Fruit fly (Drosophila melanogaster) whole organism, embryonic: Measurements from ENCODE around the gene CG34301.

Experiments
- Adf1 ChIP-seq: fragments of 200-800 bp; sonication (Bioruptor generic); IDR thresholded peaks from 2 replicates; pipeline ENCODE4 v1.3.6; 2022; ENCODE audit warnings: missing biosample characterization, missing genetic modification characterization
- CG10209 ChIP-seq: fragments of 200-800 bp; sonication (Bioruptor generic); optimal IDR thresholded peaks from 3 replicates; lab custom pipeline; 2017; ENCODE audit warnings: missing biosample characterization, mild to moderate bottlenecking, missing genetic modification characterization, missing genetic modification reagents
- CG10267 ChIP-seq: fragments of 200-800 bp; sonication (Bioruptor generic); optimal IDR thresholded peaks from 2 replicates; lab custom pipeline; 2018; ENCODE audit warnings: missing biosample characterization, mild to moderate bottlenecking, missing genetic modification characterization, moderate library complexity
- CG10274 ChIP-seq: fragments of 200-800 bp; sonication (Bioruptor generic); optimal IDR thresholded peaks from 3 replicates; lab custom pipeline; 2017; ENCODE audit warnings: missing biosample characterization, mild to moderate bottlenecking, missing genetic modification characterization
- CG10565 ChIP-seq: fragments of 200-800 bp; sonication (Bioruptor generic); optimal IDR thresholded peaks from 3 replicates; lab custom pipeline; 2016; ENCODE audit warnings: missing biosample characterization, mild to moderate bottlenecking, missing genetic modification characterization
- CG10959 ChIP-seq: fragments of 200-800 bp; sonication (Bioruptor generic); IDR thresholded peaks from 2 replicates; pipeline ENCODE4 v1.3.6; 2022; ENCODE audit warnings: missing biosample characterization, missing genetic modification characterization
- CG11398 ChIP-seq: fragments of 200-800 bp; sonication (Bioruptor generic); optimal IDR thresholded peaks from 2 replicates; lab custom pipeline; 2016; ENCODE audit warnings: missing biosample characterization, missing genetic modification characterization
- CG11560 ChIP-seq: fragments of 200-800 bp; sonication (Bioruptor generic); IDR thresholded peaks from 3 replicates; pipeline ENCODE4 v1.3.6; 2022; ENCODE audit warnings: missing biosample characterization, missing genetic modification characterization
- CG11696 ChIP-seq: fragments of 200-800 bp; sonication (Bioruptor generic); IDR thresholded peaks from 2 replicates; pipeline ENCODE4 v1.3.6; 2022; ENCODE audit warnings: missing biosample characterization, missing genetic modification characterization
- CG12299 ChIP-seq: fragments of 200-800 bp; sonication (Bioruptor generic); optimal IDR thresholded peaks from 2 replicates; lab custom pipeline; 2018; ENCODE audit warnings: missing biosample characterization, mild to moderate bottlenecking, missing genetic modification characterization
- CG15073 ChIP-seq: fragments of 200-800 bp; sonication (Bioruptor generic); optimal IDR thresholded peaks from 2 replicates; lab custom pipeline; 2016; ENCODE audit warnings: missing biosample characterization, missing genetic modification characterization
- CG15269 ChIP-seq: fragments of 200-800 bp; sonication (Bioruptor generic); optimal IDR thresholded peaks from 2 replicates; lab custom pipeline; 2018; ENCODE audit warnings: missing biosample characterization, mild to moderate bottlenecking, missing genetic modification characterization, moderate library complexity
- CG15601 ChIP-seq: fragments of 200-800 bp; sonication (Bioruptor generic); optimal IDR thresholded peaks from 3 replicates; lab custom pipeline; 2019; ENCODE audit warnings: missing biosample characterization, mild to moderate bottlenecking, missing genetic modification characterization, moderate library complexity
- CG1603 ChIP-seq: fragments of 200-800 bp; sonication (Bioruptor generic); optimal IDR thresholded peaks from 2 replicates; lab custom pipeline; 2019; ENCODE audit warnings: missing biosample characterization, mild to moderate bottlenecking, missing genetic modification characterization, moderate library complexity
- CG1792 ChIP-seq: fragments of 200-800 bp; sonication (Bioruptor generic); optimal IDR thresholded peaks from 2 replicates; lab custom pipeline; 2016; ENCODE audit warnings: missing biosample characterization, missing genetic modification characterization
- CG2120 ChIP-seq: fragments of 200-800 bp; sonication (Bioruptor generic); optimal IDR thresholded peaks from 3 replicates; lab custom pipeline; 2016; ENCODE audit warnings: missing biosample characterization, missing genetic modification characterization
- CG2875 ChIP-seq: fragments of 200-800 bp; sonication (Bioruptor generic); optimal IDR thresholded peaks from 2 replicates; lab custom pipeline; 2017; ENCODE audit warnings: missing biosample characterization, mild to moderate bottlenecking, missing genetic modification characterization, missing genetic modification reagents
- CG31388 ChIP-seq: fragments of 200-800 bp; sonication (Bioruptor generic); optimal IDR thresholded peaks from 2 replicates; lab custom pipeline; 2016; ENCODE audit warnings: missing biosample characterization, missing genetic modification characterization
- CG32767 ChIP-seq: fragments of 200-800 bp; sonication (Bioruptor generic); IDR thresholded peaks from 2 replicates; pipeline ENCODE4 v1.3.6; 2022; ENCODE audit warnings: missing biosample characterization, missing genetic modification characterization
- CG34422 ChIP-seq: fragments of 200-800 bp; sonication (Bioruptor generic); IDR thresholded peaks from 3 replicates; pipeline ENCODE4 v1.3.6; 2022; ENCODE audit warnings: missing biosample characterization, missing genetic modification characterization
- CG3726 ChIP-seq: fragments of 200-800 bp; sonication (Bioruptor generic); IDR thresholded peaks from 3 replicates; pipeline ENCODE4, ENCODE4 v1.3.6; 2022; ENCODE audit warnings: missing biosample characterization, missing genetic modification characterization
- CG3995 ChIP-seq: fragments of 200-800 bp; sonication (Bioruptor generic); optimal IDR thresholded peaks from 3 replicates; lab custom pipeline; 2016; ENCODE audit warnings: missing biosample characterization, missing genetic modification characterization
- CG4820 ChIP-seq: fragments of 200-800 bp; sonication (Bioruptor generic); optimal IDR thresholded peaks from 3 replicates; lab custom pipeline; 2016; ENCODE audit warnings: missing biosample characterization, missing genetic modification characterization
- CG5180 ChIP-seq: fragments of 200-800 bp; sonication (Bioruptor generic); optimal IDR thresholded peaks from 3 replicates; lab custom pipeline; 2017; ENCODE audit warnings: missing biosample characterization, missing genetic modification characterization, mild to moderate bottlenecking, moderate library complexity, missing genetic modification reagents
- CG8765 ChIP-seq: fragments of 200-800 bp; sonication (Bioruptor generic); IDR thresholded peaks from 2 replicates; pipeline ENCODE4 v1.3.6; 2022; ENCODE audit warnings: missing biosample characterization, missing genetic modification characterization
- CTCF ChIP-seq: fragments of 200-800 bp; sonication (Bioruptor generic); optimal IDR thresholded peaks from 2 replicates; lab custom pipeline; 2017; ENCODE audit warnings: missing biosample characterization, mild to moderate bottlenecking, missing genetic modification characterization, moderate library complexity
- CoRest ChIP-seq: fragments of 200-800 bp; sonication (Bioruptor generic); optimal IDR thresholded peaks from 3 replicates; lab custom pipeline; 2018; ENCODE audit warnings: missing biosample characterization, mild to moderate bottlenecking, missing genetic modification characterization, moderate library complexity
- Dbx ChIP-seq: fragments of 200-800 bp; sonication (Bioruptor generic); IDR thresholded peaks from 3 replicates; pipeline ENCODE4 v1.3.6; 2022; ENCODE audit warnings: missing biosample characterization, missing genetic modification characterization
- HHEX ChIP-seq: fragments of 200-800 bp; sonication (Bioruptor generic); optimal IDR thresholded peaks from 3 replicates; lab custom pipeline; 2017; ENCODE audit warnings: missing biosample characterization, mild to moderate bottlenecking, missing genetic modification characterization, missing genetic modification reagents
- Hr51 ChIP-seq, 2 experiments: fragments of 200-800 bp; sonication (Bioruptor generic); optimal IDR thresholded peaks; 2 replicates in 1 of 2; 3 replicates in 1 of 2; lab custom pipeline; 2016 to 2018; ENCODE audit warnings: missing biosample characterization in 2 of 2, missing genetic modification characterization in 2 of 2, mild to moderate bottlenecking in 1 of 2, moderate library complexity in 1 of 2
- Lpt ChIP-seq: fragments of >200 bp; optimal IDR thresholded peaks from 2 replicates; lab custom pipeline; 2018; ENCODE audit warnings: missing biosample characterization, missing genetic modification characterization
- Nf-YC ChIP-seq: fragments of 200-800 bp; optimal IDR thresholded peaks from 3 replicates; lab custom pipeline; 2019; ENCODE audit warnings: missing biosample characterization, mild to moderate bottlenecking, missing genetic modification characterization, moderate library complexity
- Sox100B ChIP-seq: fragments of 200-800 bp; sonication (Bioruptor generic); optimal IDR thresholded peaks from 3 replicates; lab custom pipeline; 2018; ENCODE audit warnings: missing biosample characterization, mild to moderate bottlenecking, missing genetic modification characterization
- ash1 ChIP-seq: fragments of 200-800 bp; sonication (Bioruptor generic); optimal IDR thresholded peaks from 2 replicates; lab custom pipeline; 2018; ENCODE audit warnings: missing biosample characterization, mild to moderate bottlenecking, missing genetic modification characterization
- bcd ChIP-seq: fragments of 200-800 bp; sonication (Bioruptor generic); optimal IDR thresholded peaks from 2 replicates; lab custom pipeline; 2017; ENCODE audit warnings: missing biosample characterization, mild to moderate bottlenecking, missing genetic modification characterization
- bigmax ChIP-seq: fragments of 200-800 bp; sonication (Bioruptor generic); optimal IDR thresholded peaks from 2 replicates; lab custom pipeline; 2018; ENCODE audit warnings: missing biosample characterization, mild to moderate bottlenecking, missing genetic modification characterization
- bsh ChIP-seq, 2 experiments: fragments of 200-800 bp; sonication (Bioruptor generic); optimal IDR thresholded peaks; 2 replicates each; lab custom pipeline; 2017 to 2018; ENCODE audit warnings: mild to moderate bottlenecking in 2 of 2, missing biosample characterization in 2 of 2, missing genetic modification characterization in 2 of 2, moderate library complexity in 1 of 2
- danr ChIP-seq: fragments of 200-800 bp; sonication (Bioruptor generic); IDR thresholded peaks from 2 replicates; pipeline ENCODE4 v1.3.6; 2022; ENCODE audit warnings: missing biosample characterization, missing genetic modification characterization
- dimm ChIP-seq: fragments of 200-800 bp; sonication (Bioruptor generic); IDR thresholded peaks from 2 replicates; pipeline ENCODE4 v1.3.6; 2022; ENCODE audit warnings: missing biosample characterization, missing genetic modification characterization
- dm ChIP-seq: fragments of 200-800 bp; sonication (Bioruptor generic); optimal IDR thresholded peaks from 3 replicates; lab custom pipeline; 2016; ENCODE audit warnings: missing biosample characterization, missing genetic modification characterization
- dysf ChIP-seq: fragments of 200-800 bp; sonication (Bioruptor generic); IDR thresholded peaks from 3 replicates; pipeline ENCODE4 v1.3.6; 2022; ENCODE audit warnings: missing biosample characterization, missing genetic modification characterization
- eyg ChIP-seq: fragments of 200-800 bp; sonication (Bioruptor generic); optimal IDR thresholded peaks from 3 replicates; lab custom pipeline; 2016; ENCODE audit warnings: missing biosample characterization, missing genetic modification characterization
- hth ChIP-seq: fragments of >200 bp; optimal IDR thresholded peaks from 2 replicates; lab custom pipeline; 2017; ENCODE audit warnings: inconsistent platforms
- lbe ChIP-seq: fragments of 200-800 bp; sonication (Bioruptor generic); optimal IDR thresholded peaks from 2 replicates; lab custom pipeline; 2016; ENCODE audit warnings: missing biosample characterization, mild to moderate bottlenecking, missing genetic modification characterization
- onecut ChIP-seq: fragments of 200-800 bp; sonication (Bioruptor generic); IDR thresholded peaks from 2 replicates; pipeline ENCODE4 v1.3.6; 2022; ENCODE audit warnings: missing biosample characterization, missing genetic modification characterization
- pum ChIP-seq: fragments of 200-800 bp; sonication (Bioruptor generic); optimal IDR thresholded peaks from 2 replicates; lab custom pipeline; 2016; ENCODE audit warnings: missing biosample characterization, missing genetic modification characterization
- sim ChIP-seq: fragments of 200-800 bp; sonication (Bioruptor generic); IDR thresholded peaks from 2 replicates; pipeline ENCODE4 v1.3.6; 2022; ENCODE audit warnings: missing biosample characterization, missing genetic modification characterization
- tap ChIP-seq: fragments of 200-800 bp; optimal IDR thresholded peaks from 3 replicates; lab custom pipeline; 2019; ENCODE audit warnings: missing biosample characterization, mild to moderate bottlenecking, missing genetic modification characterization, moderate library complexity
- tgo ChIP-seq: fragments of 200-800 bp; sonication (Bioruptor generic); IDR thresholded peaks from 3 replicates; pipeline ENCODE4 v1.3.6; 2022; ENCODE audit warnings: missing biosample characterization, missing genetic modification characterization
- wdn ChIP-seq: fragments of 200-800 bp; sonication (Bioruptor generic); IDR thresholded peaks from 2 replicates; pipeline ENCODE4 v1.3.6; 2022; ENCODE audit warnings: missing biosample characterization, missing genetic modification characterization
- yki ChIP-seq: fragments of >200 bp; optimal IDR thresholded peaks from 3 replicates; lab custom pipeline; 2018

CG34301 gene

dm6 chr3R:8731597-8732263 lies 41.5 kb upstream of the CG34301 start, which contains the start of the genes M1BP and CG8202 (continued):
- TF ChIP-seq CG1603 = peak; percentile 54
- TF ChIP-seq CG8765 (GFP tag; lab: Robert Waterston, UW) = peak; percentile 53
- TF ChIP-seq bcd (GFP tag; lab: Kevin White, UChicago) = peak; percentile 90
- TF ChIP-seq Sox100B = peak; percentile 97
- TF ChIP-seq HHEX (GFP tag; lab: Kevin White, UChicago) = peak; percentile 86
- TF ChIP-seq CG11696 (GFP tag; lab: Robert Waterston, UW) = 0 out of 2 replicates have a peak, but pooled peaks have one; percentile 15
- peak; percentile 50 to 93 for TF ChIP-seq Hr51 (GFP tag; optimal IDR thresholded peaks at IDR 0.05; lab: Kevin White, UChicago)
- TF ChIP-seq onecut (GFP tag; lab: Robert Waterston, UW) = peak; percentile 69
- TF ChIP-seq CG15269 = peak; percentile 89
- peak; percentile 78 for TF ChIP-seq lbe (GFP tag; lab: Kevin White, UChicago)
- peak; percentile 29 for TF ChIP-seq yki
- peak; percentile 82 for TF ChIP-seq CG2120
- peak; percentile 64; the same call in 1 of the 2 replicates for TF ChIP-seq CG32767 (GFP tag; lab: Robert Waterston, UW)
- no peak for TF ChIP-seq CG10274 (GFP tag; lab: Kevin White, UChicago)
- TF ChIP-seq tgo (GFP tag; lab: Robert Waterston, UW) = peak; percentile 83
- no peak for TF ChIP-seq CG5180
- peak; percentile 86 for TF ChIP-seq CG34422
- TF ChIP-seq sim = 0 out of 2 replicates have a peak, but pooled peaks have one; percentile 30
- TF ChIP-seq CG10209 (GFP tag; lab: Kevin White, UChicago) = peak; percentile 90
- peak; percentile 82; the same call in 2 of the 3 replicates for TF ChIP-seq Dbx (GFP tag; lab: Robert Waterston, UW)
- TF ChIP-seq CG31388 = peak; percentile 67
- peak; percentile 97 for TF ChIP-seq CoRest
- TF ChIP-seq ash1 (GFP tag; lab: Kevin White, UChicago) = no peak
- no peak for TF ChIP-seq tap (tag; lab: Kevin White, UChicago)
- no peak for TF ChIP-seq CG15073 (GFP tag; lab: Kevin White, UChicago)
- TF ChIP-seq CG2875 (GFP tag; lab: Kevin White, UChicago) = peak; percentile 76
- peak; percentile 53 for TF ChIP-seq wdn (GFP tag; lab: Robert Waterston, UW)
- peak; percentile 78 for TF ChIP-seq CG12299
- TF ChIP-seq CG1792 (GFP tag; lab: Kevin White, UChicago) = peak; percentile 31
- TF ChIP-seq CG10565 = peak; percentile 43
- peak; percentile 88 for TF ChIP-seq Nf-YC
- peak; percentile 64; the same call in 1 of the 3 replicates for TF ChIP-seq CG11560 (tag; lab: Robert Waterston, UW)
- TF ChIP-seq dm = no peak
- TF ChIP-seq pum (GFP tag; lab: Kevin White, UChicago) = peak; percentile 56
- peak; percentile 63 for TF ChIP-seq danr (GFP tag; lab: Robert Waterston, UW)
- TF ChIP-seq Adf1 = peak; percentile 22; the same call in 1 of the 2 replicates
- peak; percentile 88 for TF ChIP-seq dysf
- TF ChIP-seq CG4820 (GFP tag; lab: Kevin White, UChicago) = peak; percentile 86
- peak; percentile 89 for TF ChIP-seq CG15601 (tag; lab: Kevin White, UChicago)
- no peak for TF ChIP-seq bigmax
- TF ChIP-seq bsh (GFP tag; optimal IDR thresholded peaks at IDR 0.05; lab: Kevin White, UChicago) = peak; percentile 67 to 86
- TF ChIP-seq CG11398 (GFP tag; lab: Kevin White, UChicago) = no peak
- TF ChIP-seq CG10959 (GFP tag; lab: Robert Waterston, UW) = peak; percentile 62
- 0 out of 2 replicates have a peak, but pooled peaks have one; percentile 37 for TF ChIP-seq dimm (GFP tag; lab: Robert Waterston, UW)
- TF ChIP-seq eyg (GFP tag; lab: Kevin White, UChicago) = no peak
- no peak for TF ChIP-seq hth (lab: Kevin White, UChicago)
- TF ChIP-seq CG3726 (GFP tag; lab: Robert Waterston, UW) = no peak
- peak; percentile 91 for TF ChIP-seq CG10267
- TF ChIP-seq Lpt (GFP tag; lab: Kevin White, UChicago) = no peak
- TF ChIP-seq CG3995 (GFP tag; lab: Kevin White, UChicago) = no peak
- TF ChIP-seq CTCF (GFP tag; lab: Kevin White, UChicago) = peak; percentile 39
